Worm (Caenorhabditis elegans) whole organism, L3 larva: ENCODE data around the gene C28C12.11.

Source experiments
- R02D3.7 ChIP-seq: fragments of 150-350 bp; optimal IDR thresholded peaks from 2 replicates; lab custom pipeline; 2014; ENCODE audit warnings: missing biosample characterization, missing genetic modification characterization
- aly-2 ChIP-seq: fragments of 150-350 bp; optimal IDR thresholded peaks from 2 replicates; lab custom pipeline; 2014; ENCODE audit warnings: missing biosample characterization, missing genetic modification characterization
- ama-1 ChIP-seq: fragments of 150-350 bp; optimal IDR thresholded peaks from 2 replicates; lab custom pipeline; 2018
- elt-1 ChIP-seq: fragments of 150-350 bp; optimal IDR thresholded peaks from 2 replicates; lab custom pipeline; 2014; ENCODE audit warnings: missing biosample characterization, missing genetic modification characterization
- fos-1 ChIP-seq: fragments of 150-350 bp; optimal IDR thresholded peaks from 2 replicates; lab custom pipeline; 2014; ENCODE audit warnings: missing biosample characterization, missing genetic modification characterization
- lin-15B ChIP-seq: fragments of 150-350 bp; optimal IDR thresholded peaks from 2 replicates; lab custom pipeline; 2014; ENCODE audit warnings: missing biosample characterization, missing genetic modification characterization
- nhr-237 ChIP-seq: fragments of 150-350 bp; optimal IDR thresholded peaks from 2 replicates; lab custom pipeline; 2014; ENCODE audit warnings: missing biosample characterization, missing genetic modification characterization
- sea-2 ChIP-seq: fragments of 150-350 bp; sonication (generic microtip); optimal IDR thresholded peaks from 4 replicates; lab custom pipeline; 2014; ENCODE audit warnings: missing biosample characterization, missing genetic modification reagents, missing genetic modification characterization
- skn-1 ChIP-seq: fragments of 150-350 bp; optimal IDR thresholded peaks from 2 replicates; lab custom pipeline; 2014; ENCODE audit warnings: missing biosample characterization, missing genetic modification characterization
- snpc-4 ChIP-seq: fragments of 150-350 bp; optimal IDR thresholded peaks from 2 replicates; lab custom pipeline; 2014; ENCODE audit warnings: missing biosample characterization, missing genetic modification characterization
- ztf-11 ChIP-seq: fragments of 150-350 bp; optimal IDR thresholded peaks from 2 replicates; lab custom pipeline; 2014; ENCODE audit warnings: missing biosample characterization, missing genetic modification characterization

DNA sequence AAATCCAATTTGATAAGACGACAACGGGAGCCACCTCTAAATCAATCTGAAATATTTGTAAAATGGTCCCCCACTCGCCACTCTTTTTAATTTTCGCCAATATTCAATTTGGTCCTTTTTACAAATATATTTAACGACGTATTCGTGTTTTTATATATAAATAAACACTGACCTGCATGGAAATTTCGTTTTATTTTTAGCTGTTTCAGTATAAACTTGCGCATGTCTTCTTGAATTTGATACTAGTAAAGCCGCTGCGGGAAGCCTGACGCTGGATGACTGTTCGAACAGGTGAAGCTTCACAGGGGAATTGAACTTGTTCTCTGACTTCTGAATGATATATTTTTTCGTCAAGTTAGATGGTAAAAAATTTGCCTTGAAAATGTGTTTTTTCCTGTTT, 40.7 kb downstream of the C28C12.11 start:
- no peak for TF ChIP-seq fos-1 (tag; lab: Kevin White, UChicago)
- no peak for TF ChIP-seq ztf-11 (tag; lab: Kevin White, UChicago)
- no peak for TF ChIP-seq ama-1
- TF ChIP-seq lin-15B (tag; lab: Kevin White, UChicago) = no peak
- TF ChIP-seq snpc-4 (tag; lab: Kevin White, UChicago) = no peak
- no peak for TF ChIP-seq skn-1
- TF ChIP-seq elt-1 (tag; lab: Kevin White, UChicago) = no peak
- no peak for TF ChIP-seq sea-2
- TF ChIP-seq R02D3.7 (tag; lab: Kevin White, UChicago) = no peak
- TF ChIP-seq aly-2 (tag; lab: Kevin White, UChicago) = no peak
- no peak for TF ChIP-seq nhr-237 (tag; lab: Kevin White, UChicago)
